Worm (Caenorhabditis elegans): ENCODE measurements around the gene gcsh-1.
"Not testable (repeated sequence)": the region's sequence is repeated elsewhere in the genome, so short reads cannot be mapped to it uniquely, and the experiment has no call there.

DNA sequence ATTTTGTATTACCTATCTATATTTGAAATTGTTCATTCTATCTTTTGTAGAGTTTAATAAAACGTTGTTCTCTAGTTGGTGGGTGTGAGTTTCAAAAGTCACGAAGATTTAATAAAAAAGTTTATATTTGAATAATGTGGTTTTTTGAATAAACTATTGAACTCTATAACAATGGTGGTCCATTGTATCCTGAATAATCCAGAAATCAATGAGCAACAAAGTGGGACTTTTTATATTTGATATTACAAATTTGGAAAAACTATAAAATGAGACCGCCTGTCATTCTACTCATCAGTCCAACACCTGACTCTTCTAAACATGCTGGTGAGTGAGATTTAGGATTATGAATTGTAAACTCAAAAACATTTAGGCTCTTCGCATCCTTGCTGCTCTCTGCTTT is 13.5 kb upstream of the gcsh-1 start, which contains the start of gene nspc-19:
- not testable (repeated sequence) for TF ChIP-seq cog-1 (tag; optimal IDR thresholded peaks at IDR 0.05); klf-2 (GFP tag; conservative IDR thresholded peaks at IDR 0.05); tab-1 (GFP tag; IDR thresholded peaks at IDR 0.05); flt-1 (GFP tag; IDR thresholded peaks at IDR 0.05); ztf-29 (GFP tag; IDR thresholded peaks at IDR 0.05); T22C8.4 (GFP tag; IDR thresholded peaks at IDR 0.05)
